Worm (Caenorhabditis elegans) whole organism, L4/young adult: ENCODE results near the gene C01B10.9.

ENCODE experiments used
- W03F9.2 ChIP-seq: fragments of 150-350 bp; optimal IDR thresholded peaks from 2 replicates; lab custom pipeline; 2014; ENCODE audit warnings: missing biosample characterization, missing genetic modification characterization
- dao-5 ChIP-seq: sonication (generic microtip); optimal IDR thresholded peaks from 2 replicates; lab custom pipeline; 2016; ENCODE audit warnings: missing genotype, missing genetic modification characterization, moderate library complexity, missing compliant biosample characterization
- him-1 ChIP-seq: sonication (generic microtip); optimal IDR thresholded peaks from 2 replicates; lab custom pipeline; 2016; ENCODE audit warnings: missing genotype, missing genetic modification reagents, missing genetic modification characterization, missing compliant biosample characterization

ce11 chrIV:6590029-6590428 is 42.0 kb upstream of the C01B10.9 start, which contains the start of the genes lec-11 and irld-7:
- TF ChIP-seq W03F9.2 (tag; lab: Kevin White, UChicago) (no peak), him-1 (tag; lab: Kevin White, UChicago) (no peak), dao-5 (no peak)
